Worm (Caenorhabditis elegans) whole organism, dauer: ENCODE data around the gene C50E3.11.

ENCODE experiments used
- unc-62 ChIP-seq: sonication (generic microtip); optimal IDR thresholded peaks from 2 replicates; lab custom pipeline; 2017; ENCODE audit warnings: missing biosample characterization, missing genetic modification reagents, missing genetic modification characterization

Gene C50E3.11

ce11 chrV:7622011-7622465 is 18.8 kb upstream of the C50E3.11 start, which contains the start of gene C50E3.12:
TSS of gene C50E3.12 (minus strand) at chrV:7622061.
- TF ChIP-seq unc-62 (GFP tag; lab: Kevin White, UChicago): no peak

- TF ChIP-seq unc-62 (GFP tag; lab: Kevin White, UChicago): no peak
Observed at ce11 chrV:7618114-7618513, 14.8 kb upstream of the C50E3.11 start, which contains the start of gene C50E3.15. TSS of gene C50E3.15 (plus strand) at chrV:7618414.

- no peak for TF ChIP-seq unc-62 (GFP tag; lab: Kevin White, UChicago)
Observed at ce11 chrV:7612044-7612443, 8.8 kb upstream of the C50E3.11 start, which contains the start of gene clec-215. TSS of gene clec-215 (plus strand) at chrV:7612344.

- no peak for TF ChIP-seq unc-62 (GFP tag; lab: Kevin White, UChicago)
Observed at ce11 chrV:7609698-7610420, 6.6 kb upstream of the C50E3.11 start, which contains the start of the genes folt-3 and clec-214. TSS of gene folt-3 (minus strand) at chrV:7609748. TSS of gene clec-214 (plus strand) at chrV:7610370.

- no peak for TF ChIP-seq unc-62 (GFP tag; lab: Kevin White, UChicago)
Observed at ce11 chrV:7604858-7605257, 1.6 kb upstream of the C50E3.11 start, which contains the start of gene clec-213. TSS of gene clec-213 (plus strand) at chrV:7605158.

- TF ChIP-seq unc-62 (GFP tag; lab: Kevin White, UChicago): no peak
Observed at ce11 chrV:7601443-7601842, 1.8 kb downstream of the C50E3.11 start, which contains the start of gene scl-26. TSS of gene scl-26 (minus strand) at chrV:7601543.

ce11 chrV:7600149-7600548 is 3.1 kb downstream of the C50E3.11 start, which contains the start of gene C50E3.9:
TSS of gene C50E3.9 (minus strand) at chrV:7600249.
- TF ChIP-seq unc-62 (GFP tag; lab: Kevin White, UChicago): no peak

- no peak for TF ChIP-seq unc-62 (GFP tag; lab: Kevin White, UChicago)
Observed at ce11 chrV:7598269-7598668, 5.0 kb downstream of the C50E3.11 start, which contains the start of gene C50E3.7. TSS of gene C50E3.7 (minus strand) at chrV:7598369.

- TF ChIP-seq unc-62 (GFP tag; lab: Kevin White, UChicago): no peak
Observed at ce11 chrV:7595132-7595531, 8.2 kb downstream of the C50E3.11 start.

ce11 chrV:7590454-7590853 is 12.8 kb downstream of the C50E3.11 start, which contains the start of gene C50E3.6:
TSS of gene C50E3.6 (minus strand) at chrV:7590554.
- no peak for TF ChIP-seq unc-62 (GFP tag; lab: Kevin White, UChicago)

- TF ChIP-seq unc-62 (GFP tag; lab: Kevin White, UChicago): no peak
Observed at ce11 chrV:7587637-7588036, 15.6 kb downstream of the C50E3.11 start, which contains the start of the genes F19F10.11 and C50E3.5. TSS of gene F19F10.11 (minus strand) at chrV:7587704. TSS of gene C50E3.5 (plus strand) at chrV:7587996.

ce11 chrV:7580378-7580777 is 22.9 kb downstream of the C50E3.11 start, which contains the start of gene ets-6:
TSS of gene ets-6 (minus strand) at chrV:7580546.
- TF ChIP-seq unc-62 (GFP tag; lab: Kevin White, UChicago): no peak

ce11 chrV:7575563-7575962 is 27.7 kb downstream of the C50E3.11 start, which contains the start of the genes snu-66 and ints-9:
TSS of gene snu-66 (minus strand) at chrV:7575670.
TSS of gene ints-9 (plus strand) at chrV:7575802.
- no peak for TF ChIP-seq unc-62 (GFP tag; lab: Kevin White, UChicago)

- no peak for TF ChIP-seq unc-62 (GFP tag; lab: Kevin White, UChicago)
Observed at ce11 chrV:7570955-7571354, 32.3 kb downstream of the C50E3.11 start, which contains the start of gene F19F10.14. TSS of gene F19F10.14 (minus strand) at chrV:7571055.

- no peak for TF ChIP-seq unc-62 (GFP tag; lab: Kevin White, UChicago)
Observed at ce11 chrV:7570290-7570689, 33.0 kb downstream of the C50E3.11 start, which contains the start of gene clec-212. TSS of gene clec-212 (minus strand) at chrV:7570390.

- no peak for TF ChIP-seq unc-62 (GFP tag; lab: Kevin White, UChicago)
Observed at ce11 chrV:7562947-7563346, 40.3 kb downstream of the C50E3.11 start, which contains the start of gene F19F10.1. TSS of gene F19F10.1 (plus strand) at chrV:7563247.
